Worm (Caenorhabditis elegans) whole organism, midembryonic: ENCODE measurements around the gene sru-4.

Source experiments
- T22C8.4 ChIP-seq: fragments of 200-800 bp; sonication (Bioruptor generic); IDR thresholded peaks from 2 replicates; pipeline ENCODE4 v1.3.6; 2022; ENCODE audit warnings: missing genetic modification characterization, missing compliant biosample characterization
- cog-1 ChIP-seq: sonication (generic microtip); optimal IDR thresholded peaks from 2 replicates; lab custom pipeline; 2016; ENCODE audit warnings: missing genetic modification characterization, missing compliant biosample characterization
- flt-1 ChIP-seq: fragments of 200-800 bp; sonication (Bioruptor generic); IDR thresholded peaks from 2 replicates; pipeline ENCODE4 v1.3.6; 2022; ENCODE audit warnings: missing genetic modification characterization, missing compliant biosample characterization
- klf-2 ChIP-seq: fragments of 200-800 bp; sonication (Bioruptor generic); conservative IDR thresholded peaks from 2 replicates; pipeline ENCODE4 v1.3.6; 2022; ENCODE audit warnings: missing genetic modification reagents, missing genetic modification characterization, missing compliant biosample characterization
- ref-1 ChIP-seq: fragments of 200-800 bp; sonication (Bioruptor generic); conservative IDR thresholded peaks from 2 replicates; pipeline ENCODE4 v1.3.6; 2022; ENCODE audit warnings: missing genetic modification reagents, missing genetic modification characterization, missing compliant biosample characterization
- tab-1 ChIP-seq: fragments of 200-800 bp; sonication (Bioruptor generic); IDR thresholded peaks from 2 replicates; pipeline ENCODE4 v1.3.6; 2022; ENCODE audit warnings: missing genetic modification characterization, missing compliant biosample characterization
- ztf-29 ChIP-seq: fragments of 200-800 bp; sonication (Bioruptor generic); IDR thresholded peaks from 2 replicates; pipeline ENCODE4 v1.3.6; 2022; ENCODE audit warnings: missing genetic modification reagents, missing genetic modification characterization, missing compliant biosample characterization

ce11 chrIV:9451816-9452215, 46.4 kb upstream of the sru-4 start:
- TF ChIP-seq ztf-29 (no peak), flt-1 (GFP tag; lab: Robert Waterston, UW) (no peak), T22C8.4 (no peak), ref-1 (no peak), klf-2 (GFP tag; lab: Robert Waterston, UW) (no peak), tab-1 (no peak), cog-1 (tag; lab: Kevin White, UChicago) (no peak)
